Worm (Caenorhabditis elegans): ENCODE results near the gene arrd-6.

arrd-6 gene

DNA sequence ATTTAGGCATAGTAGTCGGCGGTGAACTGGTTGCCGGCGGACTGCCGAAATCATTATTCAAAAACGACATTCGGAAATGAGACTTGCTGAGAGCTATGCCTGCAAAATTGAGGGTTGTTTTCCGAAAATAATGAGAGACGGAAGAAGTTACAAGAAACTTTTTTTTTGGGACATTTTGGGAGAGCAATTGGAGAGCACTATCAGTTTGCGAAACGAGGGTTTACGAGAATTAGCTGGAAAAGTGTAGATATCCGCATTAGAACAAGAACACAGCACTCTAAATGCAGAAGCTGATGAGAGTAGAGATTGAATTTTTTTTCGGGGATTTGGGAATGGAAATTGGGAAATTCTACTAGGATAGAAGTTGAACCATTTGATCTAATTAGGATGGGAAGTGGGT lies 10.0 kb downstream of the arrd-6 start, which contains the start of gene pqm-1:
pqm-1 (minus strand) TSS at position 101 of the 400 bp plus-strand sequence.
- peak; percentile 3 for TF ChIP-seq egl-5 (tag; optimal IDR thresholded peaks at IDR 0.05)
- no peak for TF ChIP-seq nhr-43 (tag; optimal IDR thresholded peaks at IDR 0.05; ENCODE audit: poor library complexity, severe bottlenecking)
- no peak for TF ChIP-seq unc-39 (tag; optimal IDR thresholded peaks at IDR 0.05)
- TF ChIP-seq ama-1 (optimal IDR thresholded peaks at IDR 0.05), result no peak
- TF ChIP-seq nhr-12 (tag; optimal IDR thresholded peaks at IDR 0.05), result no peak
- TF ChIP-seq ceh-82 (tag; optimal IDR thresholded peaks at IDR 0.05), result no peak
- TF ChIP-seq jun-1 (tag; optimal IDR thresholded peaks at IDR 0.05), result no peak

ce11 chrII:11153080-11153479 lies 10.5 kb downstream of the arrd-6 start:
- TF ChIP-seq elt-2 (tag; optimal IDR thresholded peaks at IDR 0.05), result peak; percentile 83
- TF ChIP-seq fkh-10 (GFP tag; optimal IDR thresholded peaks at IDR 0.05), result no peak

- TF ChIP-seq elt-2 (tag; optimal IDR thresholded peaks at IDR 0.05), result peak; percentile 91
- no peak for TF ChIP-seq R02D3.7 (tag; optimal IDR thresholded peaks at IDR 0.05)
- TF ChIP-seq skn-1 (tag; optimal IDR thresholded peaks at IDR 0.05), result peak; percentile 18
- TF ChIP-seq ztf-11 (tag; optimal IDR thresholded peaks at IDR 0.05), result no peak
- no peak for TF ChIP-seq sea-2 (GFP tag; optimal IDR thresholded peaks at IDR 0.05)
- TF ChIP-seq tbx-2 (tag; optimal IDR thresholded peaks at IDR 0.05), result no peak
- TF ChIP-seq lsy-12 (tag; optimal IDR thresholded peaks at IDR 0.05), result no peak
- peak; percentile 40 for TF ChIP-seq jun-1 (tag; optimal IDR thresholded peaks at IDR 0.05)
- TF ChIP-seq pha-4 (tag; optimal IDR thresholded peaks at IDR 0.05), result peak; percentile 48
Observed at ce11 chrII:11153800-11154199, 11.3 kb downstream of the arrd-6 start.

DNA sequence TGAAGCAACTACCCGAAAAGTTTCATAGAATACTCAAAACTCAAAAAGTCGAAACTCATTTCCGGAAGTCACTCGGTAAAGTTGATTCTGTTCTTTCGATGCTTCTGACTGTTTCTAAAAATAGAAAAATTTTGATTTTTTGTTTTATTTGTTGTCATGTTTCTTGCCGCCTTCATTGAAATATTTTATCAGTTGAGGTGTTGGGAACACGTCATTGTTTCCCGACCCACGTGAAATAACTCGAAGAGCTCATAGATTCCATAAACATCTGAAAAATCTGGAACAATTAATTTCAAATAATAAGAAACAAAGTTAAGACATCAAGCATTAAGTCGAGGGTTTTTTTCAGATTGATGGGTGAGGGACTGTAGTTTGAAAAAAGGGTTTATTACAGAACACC lies 12.4 kb downstream of the arrd-6 start:
- TF ChIP-seq elt-2 (tag; optimal IDR thresholded peaks at IDR 0.05) (peak; percentile 71), nhr-12 (tag; optimal IDR thresholded peaks at IDR 0.05) (no peak)

DNA sequence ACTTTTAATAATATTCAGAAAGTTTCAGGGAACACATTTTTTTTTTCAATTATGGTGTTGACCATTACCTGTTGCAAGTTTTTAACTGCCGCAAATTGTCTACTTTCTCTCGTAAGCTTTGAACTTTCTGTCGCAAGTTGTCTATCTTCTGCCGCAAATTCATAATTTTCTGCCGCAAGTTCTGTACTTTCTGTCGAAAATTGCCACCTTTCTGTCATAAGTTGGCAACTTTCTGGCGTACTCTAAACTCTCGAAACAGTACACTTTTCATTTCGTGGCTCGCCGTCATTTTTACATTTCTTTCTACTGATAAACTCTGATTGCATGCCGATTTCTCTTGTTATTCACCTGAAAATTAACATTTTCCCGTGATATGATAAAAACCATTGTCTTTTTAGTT lies 12.9 kb downstream of the arrd-6 start:
- no peak for TF ChIP-seq nhr-11 (tag; optimal IDR thresholded peaks at IDR 0.05)
- TF ChIP-seq elt-2 (tag; optimal IDR thresholded peaks at IDR 0.05), result peak; percentile 60

- TF ChIP-seq nhr-237 (tag; optimal IDR thresholded peaks at IDR 0.05), result no peak
- TF ChIP-seq nhr-28 (tag; optimal IDR thresholded peaks at IDR 0.05), result no peak
- TF ChIP-seq lin-15B (tag; optimal IDR thresholded peaks at IDR 0.05), result no peak
- no peak for TF ChIP-seq egl-5 (tag; optimal IDR thresholded peaks at IDR 0.05)
- TF ChIP-seq jun-1 (tag; optimal IDR thresholded peaks at IDR 0.05), result peak; percentile 18
- peak; percentile 65 for TF ChIP-seq pha-4 (tag; optimal IDR thresholded peaks at IDR 0.05)
- peak; percentile 53 for TF ChIP-seq elt-2 (tag; optimal IDR thresholded peaks at IDR 0.05)
- no peak for TF ChIP-seq nhr-25 (tag; optimal IDR thresholded peaks at IDR 0.05)
Observed at ce11 chrII:11156160-11156559, 13.6 kb downstream of the arrd-6 start.

DNA sequence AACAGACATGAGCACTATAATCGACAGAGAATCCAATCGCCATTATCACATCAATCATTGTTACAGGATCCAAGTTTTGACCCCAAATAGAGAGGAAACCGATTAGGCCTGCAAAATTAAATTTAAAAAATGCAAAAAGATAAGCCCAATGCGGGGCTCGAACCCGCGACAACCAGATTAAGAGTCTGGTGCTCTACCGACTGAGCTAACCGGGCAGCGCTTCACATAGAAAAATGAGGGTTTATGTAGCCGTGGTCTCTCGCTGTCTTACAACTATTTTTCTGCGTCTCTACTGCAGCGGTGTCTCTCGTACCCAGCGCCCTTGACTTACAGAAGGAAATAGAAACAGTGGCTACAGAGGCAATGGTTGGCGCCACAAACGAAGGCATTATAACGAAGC lies 15.1 kb downstream of the arrd-6 start:
- TF ChIP-seq elt-3 (tag; optimal IDR thresholded peaks at IDR 0.05) (no peak), unc-62 (GFP tag; optimal IDR thresholded peaks at IDR 0.05) (peak; percentile 11), ceh-82 (tag; optimal IDR thresholded peaks at IDR 0.05) (peak; percentile 12), zag-1 (tag; optimal IDR thresholded peaks at IDR 0.05) (no peak), skn-1 (tag; optimal IDR thresholded peaks at IDR 0.05) (no peak), nhr-25 (tag; optimal IDR thresholded peaks at IDR 0.05) (peak; percentile 42), lin-39 (tag; optimal IDR thresholded peaks at IDR 0.05) (peak; percentile 58), R02D3.7 (tag; optimal IDR thresholded peaks at IDR 0.05) (peak; percentile 3), hmg-11 (tag; optimal IDR thresholded peaks at IDR 0.05) (peak; percentile 77), nhr-43 (tag; optimal IDR thresholded peaks at IDR 0.05; ENCODE audit: poor library complexity, severe bottlenecking) (peak; percentile 33), elt-2 (tag; optimal IDR thresholded peaks at IDR 0.05) (peak; percentile 56), jun-1 (tag; optimal IDR thresholded peaks at IDR 0.05) (peak; percentile 32), nfya-1 (tag; optimal IDR thresholded peaks at IDR 0.05; ENCODE audit: insufficient read depth) (peak; percentile 42), mdl-1 (tag; optimal IDR thresholded peaks at IDR 0.05) (no peak), pha-4 (tag; optimal IDR thresholded peaks at IDR 0.05) (peak; percentile 12), snpc-4 (tag; optimal IDR thresholded peaks at IDR 0.05) (peak; percentile 3)

Measured in whole organism, L3 larva.